Worm (Caenorhabditis elegans) whole organism, midembryonic: Measurements from ENCODE around the gene lpr-4.

Experiments used
- T22C8.4 ChIP-seq: fragments of 200-800 bp; sonication (Bioruptor generic); IDR thresholded peaks from 2 replicates; pipeline ENCODE4 v1.3.6; 2022; ENCODE audit warnings: missing genetic modification characterization, missing compliant biosample characterization
- cog-1 ChIP-seq: sonication (generic microtip); optimal IDR thresholded peaks from 2 replicates; lab custom pipeline; 2016; ENCODE audit warnings: missing genetic modification characterization, missing compliant biosample characterization
- flt-1 ChIP-seq: fragments of 200-800 bp; sonication (Bioruptor generic); IDR thresholded peaks from 2 replicates; pipeline ENCODE4 v1.3.6; 2022; ENCODE audit warnings: missing genetic modification characterization, missing compliant biosample characterization
- med-1 ChIP-seq: sonication (generic microtip); optimal IDR thresholded peaks from 2 replicates; lab custom pipeline; 2017; ENCODE audit warnings: missing genetic modification characterization, mild to moderate bottlenecking, missing compliant biosample characterization, antibody characterized with exemption, missing genetic modification reagents; ENCODE audit not compliant: insufficient read depth
- ztf-29 ChIP-seq: fragments of 200-800 bp; sonication (Bioruptor generic); IDR thresholded peaks from 2 replicates; pipeline ENCODE4 v1.3.6; 2022; ENCODE audit warnings: missing genetic modification reagents, missing genetic modification characterization, missing compliant biosample characterization

ce11 chrX:11085162-11085561 lies 20.2 kb downstream of the lpr-4 start, which contains the start of gene W04G3.7:
- no peak for TF ChIP-seq flt-1 (GFP tag; lab: Robert Waterston, UW)
- TF ChIP-seq med-1 (GFP tag; lab: Kevin White, UChicago) = no peak
- TF ChIP-seq ztf-29 = no peak
- no peak for TF ChIP-seq T22C8.4
- no peak for TF ChIP-seq cog-1 (tag; lab: Kevin White, UChicago)
